Worm (Caenorhabditis elegans): Measurements from ENCODE around the gene F47E1.2.

Gene F47E1.2

DNA sequence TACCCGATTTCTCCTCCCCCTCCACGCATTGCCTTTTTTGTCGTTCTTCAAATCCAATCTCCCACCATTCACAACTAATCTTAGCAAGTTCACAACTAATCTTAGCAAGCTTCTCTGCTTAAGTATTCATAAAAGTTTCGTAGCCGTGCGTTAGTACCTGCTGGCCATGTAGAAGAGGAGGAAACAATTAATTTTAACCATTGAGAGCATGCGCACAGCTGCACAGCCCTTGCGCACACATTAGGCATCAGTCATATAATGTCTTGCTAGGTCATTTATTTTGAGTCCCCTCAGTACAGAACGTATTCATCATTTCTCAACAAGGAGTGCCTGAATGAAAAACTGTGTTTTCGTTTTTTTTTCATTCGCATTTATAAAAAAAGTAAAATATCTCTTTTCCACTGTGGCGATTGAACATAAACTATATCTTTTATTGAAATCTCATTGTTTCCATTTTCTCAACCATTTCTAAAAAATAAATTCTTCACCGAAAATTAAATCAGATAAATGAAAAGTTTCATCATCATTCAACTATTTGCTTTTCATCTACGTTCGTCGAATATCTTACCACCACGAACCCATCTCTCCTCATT is 9.9 kb downstream of the F47E1.2 start:
- no peak for TF ChIP-seq hlh-15 (tag; optimal IDR thresholded peaks at IDR 0.05)
- no peak for TF ChIP-seq elt-2 (tag; optimal IDR thresholded peaks at IDR 0.05)
- TF ChIP-seq ceh-24 (tag; optimal IDR thresholded peaks at IDR 0.05): no peak
- no peak for TF ChIP-seq C38D4.7 (GFP tag; optimal IDR thresholded peaks at IDR 0.05)
- no peak for TF ChIP-seq ceh-30 (tag; optimal IDR thresholded peaks at IDR 0.05)
- no peak for TF ChIP-seq sox-4 (tag; optimal IDR thresholded peaks at IDR 0.05)
- no peak for TF ChIP-seq odd-2 (tag; optimal IDR thresholded peaks at IDR 0.05)
- no peak for TF ChIP-seq lim-6 (tag; optimal IDR thresholded peaks at IDR 0.05)
- no peak for TF ChIP-seq ceh-31 (tag; optimal IDR thresholded peaks at IDR 0.05)
- no peak for TF ChIP-seq ceh-45 (GFP tag; IDR thresholded peaks at IDR 0.05)
- TF ChIP-seq tbx-7 (tag; optimal IDR thresholded peaks at IDR 0.05): no peak
- no peak for TF ChIP-seq Y22D7AL.16 (tag; optimal IDR thresholded peaks at IDR 0.05)
- TF ChIP-seq ahr-1 (tag; optimal IDR thresholded peaks at IDR 0.05): no peak
- TF ChIP-seq pag-3 (tag; optimal IDR thresholded peaks at IDR 0.05; ENCODE audit: borderline replicate concordance): no peak
- TF ChIP-seq fkh-6 (tag; optimal IDR thresholded peaks at IDR 0.05): no peak
- TF ChIP-seq F13H6.1 (tag; optimal IDR thresholded peaks at IDR 0.05): no peak

ce11 chrX:9068075-9068474 is 10.6 kb downstream of the F47E1.2 start:
- peak; percentile 0 for TF ChIP-seq dve-1 (tag; optimal IDR thresholded peaks at IDR 0.05)
- TF ChIP-seq ceh-2 (tag; optimal IDR thresholded peaks at IDR 0.05): peak; percentile 11
- TF ChIP-seq pros-1 (tag; optimal IDR thresholded peaks at IDR 0.05): peak; percentile 63
- peak; percentile 73 for TF ChIP-seq ceh-34 (tag; optimal IDR thresholded peaks at IDR 0.05)
- no peak for TF ChIP-seq mec-3 (tag; optimal IDR thresholded peaks at IDR 0.05; ENCODE audit: borderline replicate concordance)
- TF ChIP-seq che-1 (tag; optimal IDR thresholded peaks at IDR 0.05): no peak
- peak; percentile 63 for TF ChIP-seq ceh-31 (tag; optimal IDR thresholded peaks at IDR 0.05)
- TF ChIP-seq elt-2 (tag; optimal IDR thresholded peaks at IDR 0.05): no peak
- no peak for TF ChIP-seq npax-4 (tag; optimal IDR thresholded peaks at IDR 0.05)
- TF ChIP-seq unc-86 (tag; optimal IDR thresholded peaks at IDR 0.05): no peak
- TF ChIP-seq hlh-15 (tag; optimal IDR thresholded peaks at IDR 0.05): no peak
- peak; percentile 60 for TF ChIP-seq unc-55 (GFP tag; optimal IDR thresholded peaks at IDR 0.05)
- peak; percentile 17 for TF ChIP-seq rnt-1 (tag; optimal IDR thresholded peaks at IDR 0.05)
- peak; percentile 42 for TF ChIP-seq tbx-2 (tag; optimal IDR thresholded peaks at IDR 0.05)
- peak; percentile 24 for TF ChIP-seq ceh-48 (tag; optimal IDR thresholded peaks at IDR 0.05)
- TF ChIP-seq ceh-30 (tag; optimal IDR thresholded peaks at IDR 0.05): no peak
- no peak for TF ChIP-seq sox-4 (tag; optimal IDR thresholded peaks at IDR 0.05)
- TF ChIP-seq unc-3 (GFP tag; conservative IDR thresholded peaks at IDR 0.05): no peak
- no peak for TF ChIP-seq unc-3 (tag; optimal IDR thresholded peaks at IDR 0.05)
- TF ChIP-seq ceh-18 (tag; optimal IDR thresholded peaks at IDR 0.05): peak; percentile 38
- peak; percentile 82 for TF ChIP-seq unc-42 (tag; optimal IDR thresholded peaks at IDR 0.05)
- TF ChIP-seq nfya-1 (tag; optimal IDR thresholded peaks at IDR 0.05): peak; percentile 53
- TF ChIP-seq sdc-2 (tag; optimal IDR thresholded peaks at IDR 0.05): peak; percentile 36
- no peak for TF ChIP-seq pha-2 (tag; optimal IDR thresholded peaks at IDR 0.05)

- TF ChIP-seq unc-42 (tag; optimal IDR thresholded peaks at IDR 0.05) (no peak), ahr-1 (tag; optimal IDR thresholded peaks at IDR 0.05) (no peak), ceh-6 (GFP tag; optimal IDR thresholded peaks at IDR 0.05) (no peak), ceh-31 (tag; optimal IDR thresholded peaks at IDR 0.05) (no peak), dmd-4 (tag; optimal IDR thresholded peaks at IDR 0.05; ENCODE audit: borderline replicate concordance) (no peak), nhr-11 (tag; optimal IDR thresholded peaks at IDR 0.05) (no peak), ceh-19 (GFP tag; optimal IDR thresholded peaks at IDR 0.05) (no peak), lin-11 (tag; optimal IDR thresholded peaks at IDR 0.05) (no peak), fax-1 (tag; optimal IDR thresholded peaks at IDR 0.05) (no peak), elt-4 (tag; optimal IDR thresholded peaks at IDR 0.05) (no peak), K09A11.1 (tag; optimal IDR thresholded peaks at IDR 0.05; ENCODE audit: insufficient read depth) (no peak), hlh-6 (tag; optimal IDR thresholded peaks at IDR 0.05) (no peak), ref-2 (tag; optimal IDR thresholded peaks at IDR 0.05) (no peak), gmeb-2 (tag; optimal IDR thresholded peaks at IDR 0.05) (no peak), ceh-24 (tag; optimal IDR thresholded peaks at IDR 0.05) (no peak), hlh-13 (GFP tag; optimal IDR thresholded peaks at IDR 0.05) (no peak)
Observed at ce11 chrX:9069070-9069469, 11.6 kb downstream of the F47E1.2 start.

All from whole organism, late embryonic.